Worm (Caenorhabditis elegans) whole organism, L1 larva: ENCODE results near the gene F41G3.19.
A peak's percentile ranks its signal among the peaks of the same experiment; 100 is the strongest.

Experiments used
- C16A3.4 ChIP-seq: fragments of 150-350 bp; optimal IDR thresholded peaks from 2 replicates; lab custom pipeline; 2014; ENCODE audit warnings: missing biosample characterization, missing genetic modification characterization
- C34B4.2 ChIP-seq: sonication (generic microtip); optimal IDR thresholded peaks from 2 replicates; lab custom pipeline; 2017; ENCODE audit warnings: mild to moderate bottlenecking, missing genetic modification characterization, missing compliant biosample characterization
- F16B12.6 ChIP-seq: fragments of 150-350 bp; optimal IDR thresholded peaks from 2 replicates; lab custom pipeline; 2014; ENCODE audit warnings: missing biosample characterization, missing genetic modification characterization
- Y116A8C.19 ChIP-seq: sonication (generic microtip); optimal IDR thresholded peaks from 2 replicates; lab custom pipeline; 2016; ENCODE audit warnings: missing compliant biosample characterization, missing genetic modification characterization, borderline replicate concordance
- aly-2 ChIP-seq: fragments of 150-350 bp; optimal IDR thresholded peaks from 2 replicates; lab custom pipeline; 2014; ENCODE audit warnings: missing biosample characterization, missing genetic modification characterization
- blmp-1 ChIP-seq: fragments of 150-350 bp; optimal IDR thresholded peaks from 2 replicates; lab custom pipeline; 2014; ENCODE audit warnings: missing biosample characterization, missing genetic modification characterization
- ceh-8 ChIP-seq: fragments of 200-800 bp; sonication (Bioruptor generic); optimal IDR thresholded peaks from 2 replicates; lab custom pipeline; 2018; ENCODE audit warnings: mild to moderate bottlenecking, missing genetic modification characterization, moderate library complexity, missing compliant biosample characterization
- ceh-82 ChIP-seq, 3 experiments: fragments of 150-350 bp in 1 of 3; sonication (generic microtip) in 2 of 3; optimal IDR thresholded peaks; 2 replicates each; lab custom pipeline; 2014 to 2017; ENCODE audit warnings: missing biosample characterization in 3 of 3, missing genetic modification characterization in 3 of 3
- ceh-90 ChIP-seq: sonication (generic microtip); optimal IDR thresholded peaks from 2 replicates; lab custom pipeline; 2016; ENCODE audit warnings: missing genetic modification characterization, missing compliant biosample characterization
- ces-1 ChIP-seq: fragments of 150-350 bp; optimal IDR thresholded peaks from 2 replicates; lab custom pipeline; 2014; ENCODE audit warnings: missing biosample characterization, missing genetic modification reagents, missing genetic modification characterization
- dsc-1 ChIP-seq: sonication (generic microtip); optimal IDR thresholded peaks from 2 replicates; lab custom pipeline; 2016; ENCODE audit warnings: mild to moderate bottlenecking, missing genetic modification characterization, missing compliant biosample characterization
- efl-1 ChIP-seq, 4 experiments: fragments of 150-350 bp; optimal IDR thresholded peaks in 3 of 4; peaks in 1 of 4; 1 replicate in 1 of 4; 2 replicates in 3 of 4; lab custom pipeline; 2014; ENCODE audit warnings: missing biosample characterization in 2 of 4, missing genetic modification characterization in 2 of 4, missing genetic modification reagents in 2 of 4
- fkh-10 ChIP-seq: sonication (generic microtip); optimal IDR thresholded peaks from 2 replicates; lab custom pipeline; 2017; ENCODE audit warnings: missing biosample characterization, missing genetic modification reagents, missing genetic modification characterization
- fkh-4 ChIP-seq: sonication (generic microtip); optimal IDR thresholded peaks from 2 replicates; lab custom pipeline; 2016; ENCODE audit warnings: missing compliant biosample characterization, missing genetic modification characterization, borderline replicate concordance
- fos-1 ChIP-seq: fragments of 150-350 bp; optimal IDR thresholded peaks from 2 replicates; lab custom pipeline; 2014; ENCODE audit warnings: missing biosample characterization, missing genetic modification characterization
- grh-1 ChIP-seq: fragments of 200-800 bp; sonication (Bioruptor generic); IDR thresholded peaks from 2 replicates; pipeline ENCODE4 v1.3.6; 2022; ENCODE audit warnings: missing genetic modification reagents, missing genetic modification characterization, missing compliant biosample characterization
- isw-1 ChIP-seq: fragments of 200-800 bp; sonication (Bioruptor generic); IDR thresholded peaks from 2 replicates; pipeline ENCODE4 v1.3.6; 2022; ENCODE audit warnings: missing genetic modification characterization, missing compliant biosample characterization
- lin-13 ChIP-seq: fragments of 150-350 bp; optimal IDR thresholded peaks from 2 replicates; lab custom pipeline; 2014; ENCODE audit warnings: missing biosample characterization, missing genetic modification reagents, missing genetic modification characterization
- lin-15B ChIP-seq: fragments of 150-350 bp; sonication (generic microtip); optimal IDR thresholded peaks from 3 replicates; lab custom pipeline; 2014; ENCODE audit warnings: missing biosample characterization, missing genetic modification characterization
- mdl-1 ChIP-seq, 2 experiments: fragments of 150-350 bp; optimal IDR thresholded peaks; 2 replicates each; lab custom pipeline; 2014 to 2017; ENCODE audit warnings: missing biosample characterization in 2 of 2, missing genetic modification characterization in 2 of 2, inconsistent platforms in 1 of 2
- nhr-11 ChIP-seq: fragments of 150-350 bp; optimal IDR thresholded peaks from 2 replicates; lab custom pipeline; 2014; ENCODE audit warnings: missing biosample characterization, missing genetic modification characterization
- nhr-19 ChIP-seq: fragments of 200-800 bp; sonication (Bioruptor generic); conservative IDR thresholded peaks from 2 replicates; pipeline ENCODE4 v1.3.6; 2022; ENCODE audit warnings: missing genetic modification characterization, missing compliant biosample characterization
- nhr-20 ChIP-seq: sonication (generic microtip); optimal IDR thresholded peaks from 2 replicates; lab custom pipeline; 2016; ENCODE audit warnings: mild to moderate bottlenecking, missing genetic modification characterization, missing compliant biosample characterization
- nhr-237 ChIP-seq: fragments of 150-350 bp; optimal IDR thresholded peaks from 2 replicates; lab custom pipeline; 2014; ENCODE audit warnings: missing biosample characterization, missing genetic modification characterization
- nhr-71 ChIP-seq: sonication (generic microtip); optimal IDR thresholded peaks from 2 replicates; lab custom pipeline; 2016; ENCODE audit warnings: mild to moderate bottlenecking, missing genetic modification characterization, moderate library complexity, missing compliant biosample characterization
- nhr-76 ChIP-seq: sonication (generic microtip); optimal IDR thresholded peaks from 2 replicates; lab custom pipeline; 2017; ENCODE audit warnings: missing biosample characterization, missing genetic modification characterization
- nhr-77 ChIP-seq: fragments of 150-350 bp; optimal IDR thresholded peaks from 2 replicates; lab custom pipeline; 2014; ENCODE audit warnings: missing biosample characterization, missing genetic modification characterization
- pax-3 ChIP-seq: fragments of 200-800 bp; sonication (Bioruptor generic); optimal IDR thresholded peaks from 2 replicates; lab custom pipeline; 2018; ENCODE audit warnings: mild to moderate bottlenecking, missing genetic modification characterization, moderate library complexity, missing compliant biosample characterization
- rnt-1 ChIP-seq: sonication (generic microtip); optimal IDR thresholded peaks from 2 replicates; lab custom pipeline; 2016; ENCODE audit warnings: mild to moderate bottlenecking, missing genetic modification characterization, moderate library complexity, missing compliant biosample characterization
- snpc-4 ChIP-seq: fragments of 150-350 bp; optimal IDR thresholded peaks from 2 replicates; lab custom pipeline; 2014; ENCODE audit warnings: missing biosample characterization, missing genetic modification characterization
- sox-4 ChIP-seq: sonication (generic microtip); optimal IDR thresholded peaks from 2 replicates; lab custom pipeline; 2016; ENCODE audit warnings: missing genetic modification characterization, missing compliant biosample characterization
- sptf-1 ChIP-seq: fragments of 150-350 bp; optimal IDR thresholded peaks from 2 replicates; lab custom pipeline; 2014; ENCODE audit warnings: missing biosample characterization, missing genetic modification characterization
- sup-37 ChIP-seq: fragments of 200-800 bp; sonication (Bioruptor generic); optimal IDR thresholded peaks from 2 replicates; lab custom pipeline; 2018; ENCODE audit warnings: mild to moderate bottlenecking, missing genetic modification characterization, missing compliant biosample characterization
- swsn-7 ChIP-seq: sonication (generic microtip); optimal IDR thresholded peaks from 2 replicates; lab custom pipeline; 2016; ENCODE audit warnings: missing genetic modification characterization, missing compliant biosample characterization
- tbx-2 ChIP-seq: sonication (generic microtip); optimal IDR thresholded peaks from 2 replicates; lab custom pipeline; 2016; ENCODE audit warnings: missing genetic modification characterization, missing compliant biosample characterization
- unc-62 ChIP-seq: fragments of 150-350 bp; optimal IDR thresholded peaks from 2 replicates; lab custom pipeline; 2014; ENCODE audit warnings: missing biosample characterization, missing genetic modification reagents, missing genetic modification characterization
- unc-98 ChIP-seq: fragments of 200-800 bp; sonication (Bioruptor generic); IDR thresholded peaks from 2 replicates; pipeline ENCODE4 v1.3.6; 2022; ENCODE audit warnings: missing genetic modification characterization, missing compliant biosample characterization
- zag-1 ChIP-seq: fragments of 150-350 bp; optimal IDR thresholded peaks from 2 replicates; lab custom pipeline; 2014; ENCODE audit warnings: missing biosample characterization, missing genetic modification characterization
- zip-4 ChIP-seq: fragments of 200-800 bp; sonication (Bioruptor generic); optimal IDR thresholded peaks from 2 replicates; lab custom pipeline; 2018; ENCODE audit warnings: mild to moderate bottlenecking, missing genetic modification characterization, moderate library complexity, missing compliant biosample characterization
- ztf-4 ChIP-seq: fragments of 150-350 bp; optimal IDR thresholded peaks from 2 replicates; lab custom pipeline; 2014; ENCODE audit warnings: missing biosample characterization, missing genetic modification characterization

Gene F41G3.19

ce11 chrII:6745783-6746182, 6.1 kb downstream of the F41G3.19 start, which contains the start of gene ins-14 (continued):
- TF ChIP-seq nhr-237 (tag; lab: Kevin White, UChicago) (no peak), nhr-11 (tag; lab: Kevin White, UChicago) (no peak), zip-4 (GFP tag; lab: Kevin White, UChicago) (no peak), nhr-77 (tag; lab: Kevin White, UChicago) (no peak), C16A3.4 (tag; lab: Kevin White, UChicago) (no peak), lin-15B (tag; lab: Kevin White, UChicago) (no peak), mdl-1 (tag; optimal IDR thresholded peaks at IDR 0.05; lab: Kevin White, UChicago) (no peak), ces-1 (GFP tag; lab: Kevin White, UChicago) (no peak), sox-4 (tag; lab: Kevin White, UChicago) (peak; percentile 28), blmp-1 (no peak), ceh-8 (GFP tag; lab: Kevin White, UChicago) (no peak), dsc-1 (tag; lab: Kevin White, UChicago) (peak; percentile 96), tbx-2 (tag; lab: Kevin White, UChicago) (no peak), nhr-20 (tag; lab: Kevin White, UChicago) (peak; percentile 4), nhr-71 (tag; lab: Kevin White, UChicago) (peak; percentile 53), unc-98 (no peak), nhr-76 (tag; lab: Kevin White, UChicago) (no peak), fos-1 (tag; lab: Kevin White, UChicago) (peak; percentile 33), swsn-7 (tag; lab: Kevin White, UChicago) (no peak), grh-1 (GFP tag; lab: Robert Waterston, UW) (no peak), ztf-4 (tag; lab: Kevin White, UChicago) (no peak), F16B12.6 (tag; lab: Kevin White, UChicago) (no peak), sup-37 (no peak), sptf-1 (tag; lab: Kevin White, UChicago) (no peak), zag-1 (tag; lab: Kevin White, UChicago) (no peak), lin-13 (GFP tag; lab: Kevin White, UChicago) (no peak), pax-3 (peak; percentile 50), unc-62 (GFP tag; lab: Kevin White, UChicago) (no peak)

DNA sequence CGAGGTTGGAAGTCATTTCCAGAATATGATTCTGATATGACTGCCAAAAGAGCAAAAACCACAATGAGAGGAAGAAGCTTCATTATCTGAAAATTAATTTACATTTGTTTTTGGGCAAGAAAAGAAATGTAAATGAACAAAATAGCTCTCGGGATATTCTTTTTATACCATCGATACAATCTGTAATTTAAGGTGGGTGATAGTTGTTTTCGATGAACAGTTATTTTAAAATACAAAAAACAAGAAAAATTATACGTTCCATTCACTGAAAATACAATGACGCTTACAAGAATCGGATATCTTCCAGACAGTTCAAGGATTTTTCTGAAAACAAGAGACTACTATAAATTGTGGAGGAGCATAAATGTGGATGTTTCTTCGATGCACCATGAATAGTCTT, 7.3 kb downstream of the F41G3.19 start, which contains the start of gene ins-15:
Gene ins-15 (minus strand): TSS at position 101 of the 400 bp plus-strand sequence.
- TF ChIP-seq efl-1 (optimal IDR thresholded peaks at IDR 0.05; lab: Kevin White, UChicago), result no peak
- peak in 1 of 2 experiments; percentile 12 for TF ChIP-seq efl-1 (GFP tag; optimal IDR thresholded peaks at IDR 0.05 in 1 of 2; lab: Kevin White, UChicago)
- TF ChIP-seq nhr-76 (tag; lab: Kevin White, UChicago), result no peak

DNA sequence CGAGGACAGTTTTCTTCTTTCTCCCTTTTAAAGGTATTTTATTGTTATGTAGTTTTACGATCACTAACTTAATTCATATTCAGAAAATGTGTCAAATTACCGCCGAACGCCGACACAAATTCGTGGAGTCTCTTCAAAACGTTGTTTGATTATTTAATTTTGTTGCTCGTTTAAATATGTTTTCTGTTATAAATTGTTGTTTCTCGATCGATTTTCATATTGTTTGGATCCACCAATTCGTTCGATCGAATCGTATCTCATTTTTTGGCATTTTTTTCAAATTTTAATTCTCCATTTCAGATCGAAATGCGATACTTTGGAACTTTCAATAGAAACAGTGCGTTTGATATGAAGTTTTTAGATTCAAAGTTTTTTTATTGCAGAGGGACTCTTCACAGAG, 9.3 kb downstream of the F41G3.19 start, which contains the start of gene F41G3.6:
Gene F41G3.6 (plus strand): TSS at position 301 of the 400 bp plus-strand sequence.
- TF ChIP-seq F16B12.6 (tag; lab: Kevin White, UChicago), result no peak
- TF ChIP-seq grh-1 (GFP tag; lab: Robert Waterston, UW), result no peak
- no peak for TF ChIP-seq ceh-90
- no peak for TF ChIP-seq rnt-1 (tag; lab: Kevin White, UChicago)
- TF ChIP-seq Y116A8C.19 (tag; lab: Kevin White, UChicago), result no peak
- no peak for TF ChIP-seq nhr-19 (GFP tag; lab: Robert Waterston, UW)
- TF ChIP-seq lin-13 (GFP tag; lab: Kevin White, UChicago), result no peak
- TF ChIP-seq dsc-1 (tag; lab: Kevin White, UChicago), result no peak
- no peak for TF ChIP-seq fkh-4 (tag; lab: Kevin White, UChicago)
- no peak for TF ChIP-seq snpc-4 (tag; lab: Kevin White, UChicago)
- TF ChIP-seq tbx-2 (tag; lab: Kevin White, UChicago), result no peak
- no peak for TF ChIP-seq ceh-82 (tag; optimal IDR thresholded peaks at IDR 0.05; lab: Kevin White, UChicago)
- TF ChIP-seq mdl-1 (tag; optimal IDR thresholded peaks at IDR 0.05; lab: Kevin White, UChicago), result no peak
- TF ChIP-seq C16A3.4 (tag; lab: Kevin White, UChicago), result no peak
- no peak for TF ChIP-seq aly-2 (tag; lab: Kevin White, UChicago)
- TF ChIP-seq C34B4.2 (tag; lab: Kevin White, UChicago), result no peak
- TF ChIP-seq isw-1 (GFP tag; lab: Robert Waterston, UW), result no peak
- no peak for TF ChIP-seq fkh-10 (GFP tag; lab: Kevin White, UChicago)
